Fruit fly (Drosophila melanogaster): ENCODE measurements around the gene yem.

Gene yem

DNA sequence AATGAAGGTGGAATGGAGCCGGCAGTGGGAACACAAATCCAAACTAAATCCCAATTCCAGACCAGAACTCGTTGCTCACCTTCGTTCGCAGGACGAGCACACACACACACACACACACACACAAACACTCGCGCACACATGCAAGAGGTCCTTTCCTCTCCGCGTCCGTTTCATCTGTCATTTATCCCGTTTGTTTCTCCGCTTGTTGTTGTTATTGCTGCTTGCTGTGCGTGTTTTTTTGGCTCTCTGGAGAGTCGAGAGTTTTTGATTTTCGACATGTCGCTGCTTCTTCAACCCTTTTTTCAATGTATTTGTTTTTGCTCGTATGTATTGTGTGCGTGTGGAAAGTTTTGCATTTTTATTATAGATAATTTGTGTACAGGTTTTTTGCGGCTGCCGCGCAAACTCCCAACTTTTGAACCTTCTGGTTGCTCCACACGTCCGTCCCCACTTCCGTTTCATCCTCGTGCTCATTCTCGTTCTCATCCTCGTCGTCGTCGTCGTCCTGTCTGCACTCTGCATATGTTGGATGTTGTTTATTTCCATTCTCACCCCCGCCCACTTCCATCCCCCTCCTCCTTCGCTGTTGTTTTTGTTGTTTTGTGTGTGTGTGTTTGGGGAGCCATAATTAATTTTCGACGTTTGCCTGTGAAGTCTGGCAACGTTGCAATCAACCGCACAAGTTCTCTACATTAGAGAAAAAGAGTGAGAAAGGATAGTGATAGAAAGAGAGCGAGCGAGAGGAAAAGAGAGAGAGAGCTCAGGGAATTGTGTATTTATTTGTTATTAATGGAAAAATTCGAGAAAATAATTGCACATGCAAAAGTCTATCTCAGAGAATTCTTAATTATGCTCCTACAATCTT lies 53.2 kb downstream of the yem start (continued):
- TF ChIP-seq CG6175 (GFP tag; IDR thresholded peaks at IDR 0.05) (no peak), Max (GFP tag; optimal IDR thresholded peaks at IDR 0.05) (no peak), usp (GFP tag; optimal IDR thresholded peaks at IDR 0.05) (no peak), luna (GFP tag; optimal IDR thresholded peaks at IDR 0.05) (no peak), Sox100B (GFP tag; optimal IDR thresholded peaks at IDR 0.05) (no peak), danr (GFP tag; IDR thresholded peaks at IDR 0.05) (no peak), ham (GFP tag; IDR thresholded peaks at IDR 0.05) (no peak), sob (GFP tag; IDR thresholded peaks at IDR 0.05) (no peak), NK7.1 (GFP tag; optimal IDR thresholded peaks at IDR 0.05) (no peak), CG15479 (GFP tag; optimal IDR thresholded peaks at IDR 0.05) (peak; percentile 0), CG7987 (GFP tag; optimal IDR thresholded peaks at IDR 0.05) (no peak), CG9876 (GFP tag; optimal IDR thresholded peaks at IDR 0.05) (no peak), Sin3A (optimal IDR thresholded peaks at IDR 0.05) (no peak), CG13287 (GFP tag; IDR thresholded peaks at IDR 0.05; ENCODE audit: partially characterized antibody) (no peak), CG2116 (GFP tag; optimal IDR thresholded peaks at IDR 0.05) (no peak), insv (GFP tag; optimal IDR thresholded peaks at IDR 0.05) (peak in 1 of 2 experiments; percentile 6), cg (GFP tag; optimal IDR thresholded peaks at IDR 0.05) (peak; percentile 75), dmrt11E (tag; optimal IDR thresholded peaks at IDR 0.05) (no peak), crp (GFP tag; optimal IDR thresholded peaks at IDR 0.05) (no peak), CG2678 (tag; optimal IDR thresholded peaks at IDR 0.05) (no peak), Blimp-1 (GFP tag; optimal IDR thresholded peaks at IDR 0.05) (no peak), sug (tag; optimal IDR thresholded peaks at IDR 0.05) (no peak), H15 (GFP tag; IDR thresholded peaks at IDR 0.05) (no peak), tll (GFP tag; optimal IDR thresholded peaks at IDR 0.05) (peak in 1 of 2 experiments; percentile 66), Nf-YA (GFP tag; IDR thresholded peaks at IDR 0.05) (no peak), HmgZ (tag; optimal IDR thresholded peaks at IDR 0.05) (no peak), Spps (tag; optimal IDR thresholded peaks at IDR 0.05) (no peak), CG2129 (GFP tag; IDR thresholded peaks at IDR 0.05; ENCODE audit: partially characterized antibody) (no peak), CG3407 (GFP tag; optimal IDR thresholded peaks at IDR 0.05) (peak; percentile 99), Deaf1 (tag; optimal IDR thresholded peaks at IDR 0.05) (peak; percentile 5), MESR4 (GFP tag; optimal IDR thresholded peaks at IDR 0.05) (no peak), CG10209 (GFP tag; optimal IDR thresholded peaks at IDR 0.05) (no peak), pfk (GFP tag; optimal IDR thresholded peaks at IDR 0.05) (peak; percentile 74), klu (GFP tag; IDR thresholded peaks at IDR 0.05) (no peak), HHEX (GFP tag; optimal IDR thresholded peaks at IDR 0.05) (no peak), CG17385 (GFP tag; optimal IDR thresholded peaks at IDR 0.05) (peak; percentile 11), peb (GFP tag; IDR thresholded peaks at IDR 0.05) (no peak), CG6813 (GFP tag; optimal IDR thresholded peaks at IDR 0.05) (no peak), br (optimal IDR thresholded peaks at IDR 0.05) (no peak), HLH4C (GFP tag; IDR thresholded peaks at IDR 0.05; ENCODE audit: partially characterized antibody) (no peak), Med (GFP tag) (peak; percentile 24), mirr (GFP tag; optimal IDR thresholded peaks at IDR 0.05) (no peak), cad (GFP tag; optimal IDR thresholded peaks at IDR 0.05) (no peak), ems (GFP tag; optimal IDR thresholded peaks at IDR 0.05) (no peak), CG7372 (GFP tag; IDR thresholded peaks at IDR 0.05) (no peak), CG13624 (GFP tag; optimal IDR thresholded peaks at IDR 0.05) (no peak), CG32767 (GFP tag; IDR thresholded peaks at IDR 0.05) (0 out of 2 replicates have a peak, but pooled peaks have one; percentile 32), nmo (GFP tag; optimal IDR thresholded peaks at IDR 0.05) (no peak), YL-1 (GFP tag; optimal IDR thresholded peaks at IDR 0.05) (no peak)

Data from whole organism, embryonic.